Worm (Caenorhabditis elegans) whole organism, young adult: ENCODE data around the gene ugt-67.

ENCODE experiments used
- B0261.1 ChIP-seq: sonication (generic microtip); optimal IDR thresholded peaks from 2 replicates; lab custom pipeline; 2016; ENCODE audit warnings: mild to moderate bottlenecking, missing genetic modification characterization, moderate library complexity, missing compliant biosample characterization
- B0336.3 ChIP-seq: fragments of 200-800 bp; sonication (Bioruptor generic); IDR thresholded peaks from 2 replicates; pipeline ENCODE4 v1.3.6; 2022; ENCODE audit warnings: missing genetic modification characterization, missing compliant biosample characterization
- C06A6.2 ChIP-seq: fragments of 200-800 bp; sonication (Bioruptor generic); conservative IDR thresholded peaks from 2 replicates; pipeline ENCODE4 v1.3.6; 2022; ENCODE audit warnings: missing genetic modification characterization, missing compliant biosample characterization
- C17E4.6 ChIP-seq: fragments of 200-800 bp; sonication (Bioruptor generic); IDR thresholded peaks from 2 replicates; pipeline ENCODE4 v1.3.6; 2022; ENCODE audit warnings: missing genetic modification reagents, missing genetic modification characterization, missing compliant biosample characterization
- D2030.7 ChIP-seq: fragments of 200-800 bp; sonication (Bioruptor generic); IDR thresholded peaks from 2 replicates; pipeline ENCODE4 v1.3.6; 2022; ENCODE audit warnings: missing genetic modification reagents, missing genetic modification characterization, missing compliant biosample characterization
- F10E7.11 ChIP-seq: sonication (generic microtip); optimal IDR thresholded peaks from 2 replicates; lab custom pipeline; 2017; ENCODE audit warnings: mild to moderate bottlenecking, missing genetic modification characterization, moderate library complexity, missing compliant biosample characterization
- F23B12.7 ChIP-seq: sonication (generic microtip); optimal IDR thresholded peaks from 2 replicates; lab custom pipeline; 2017; ENCODE audit warnings: missing genetic modification characterization, mild to moderate bottlenecking, missing compliant biosample characterization, antibody characterized with exemption, moderate library complexity; ENCODE audit not compliant: insufficient read depth
- F52B5.7 ChIP-seq: sonication (generic microtip); optimal IDR thresholded peaks from 2 replicates; lab custom pipeline; 2016; ENCODE audit warnings: mild to moderate bottlenecking, missing genetic modification characterization, missing compliant biosample characterization
- Y56A3A.18 ChIP-seq: fragments of 200-800 bp; sonication (Bioruptor generic); IDR thresholded peaks from 2 replicates; pipeline ENCODE4 v1.3.6; 2022; ENCODE audit warnings: missing genetic modification reagents, missing genetic modification characterization, missing compliant biosample characterization
- Y95B8A.8 ChIP-seq: fragments of 200-800 bp; sonication (Bioruptor generic); IDR thresholded peaks from 2 replicates; pipeline ENCODE4 v1.3.6; 2022; ENCODE audit warnings: missing genetic modification reagents, missing genetic modification characterization, missing compliant biosample characterization
- ama-1 ChIP-seq, 3 experiments: fragments of 150-350 bp in 1 of 3; sonication (generic microtip) in 2 of 3; optimal IDR thresholded peaks; 2 replicates each; lab custom pipeline; 2014 to 2018; ENCODE audit warnings: missing biosample characterization in 2 of 3, missing genetic modification characterization in 2 of 3, missing genetic modification reagents in 2 of 3
- aptf-2 ChIP-seq: fragments of 200-800 bp; sonication (Bioruptor generic); conservative IDR thresholded peaks from 2 replicates; pipeline ENCODE4 v1.3.6; 2022; ENCODE audit warnings: missing genetic modification reagents, missing genetic modification characterization, missing compliant biosample characterization
- bed-1 ChIP-seq: fragments of 200-800 bp; sonication (Bioruptor generic); IDR thresholded peaks from 2 replicates; pipeline ENCODE4 v1.3.6; 2022; ENCODE audit warnings: missing genetic modification reagents, missing genetic modification characterization, missing compliant biosample characterization
- bed-2 ChIP-seq: fragments of 200-800 bp; sonication (Bioruptor generic); IDR thresholded peaks from 2 replicates; pipeline ENCODE4 v1.3.6; 2022; ENCODE audit warnings: missing genetic modification reagents, missing genetic modification characterization, missing compliant biosample characterization
- ccch-3 ChIP-seq: fragments of 200-800 bp; sonication (Bioruptor generic); optimal IDR thresholded peaks from 2 replicates; lab custom pipeline; 2018; ENCODE audit warnings: mild to moderate bottlenecking, missing genetic modification characterization, missing compliant biosample characterization
- ceh-40 ChIP-seq: fragments of 200-800 bp; sonication (Bioruptor generic); IDR thresholded peaks from 2 replicates; pipeline ENCODE4 v1.3.6; 2022; ENCODE audit warnings: missing genetic modification characterization, missing compliant biosample characterization
- ceh-58 ChIP-seq: fragments of 200-800 bp; sonication (Bioruptor generic); IDR thresholded peaks from 2 replicates; pipeline ENCODE4 v1.3.6; 2022; ENCODE audit warnings: missing genetic modification characterization, missing compliant biosample characterization
- ceh-91 ChIP-seq: fragments of 200-800 bp; sonication (Bioruptor generic); IDR thresholded peaks from 2 replicates; pipeline ENCODE4 v1.3.6; 2022; ENCODE audit warnings: missing genetic modification reagents, missing genetic modification characterization, missing compliant biosample characterization
- chd-7 ChIP-seq: sonication (generic microtip); optimal IDR thresholded peaks from 2 replicates; lab custom pipeline; 2016; ENCODE audit warnings: mild to moderate bottlenecking, missing genetic modification characterization, moderate library complexity, missing compliant biosample characterization
- dox-1 ChIP-seq: fragments of 200-800 bp; sonication (Bioruptor generic); IDR thresholded peaks from 2 replicates; pipeline ENCODE4 v1.3.6; 2022; ENCODE audit warnings: missing genetic modification reagents, missing genetic modification characterization, missing compliant biosample characterization
- efl-1 ChIP-seq: fragments of 150-350 bp; optimal IDR thresholded peaks from 2 replicates; lab custom pipeline; 2014; ENCODE audit warnings: missing biosample characterization, missing genetic modification reagents, missing genetic modification characterization
- egl-18 ChIP-seq: fragments of 200-800 bp; sonication (Bioruptor generic); IDR thresholded peaks from 2 replicates; pipeline ENCODE4 v1.3.6; 2022; ENCODE audit warnings: missing genetic modification reagents, missing genetic modification characterization, missing compliant biosample characterization
- ets-4 ChIP-seq: fragments of 200-800 bp; sonication (Bioruptor generic); optimal IDR thresholded peaks from 2 replicates; lab custom pipeline; 2018; ENCODE audit warnings: mild to moderate bottlenecking, missing genetic modification characterization, missing compliant biosample characterization
- hlh-12 ChIP-seq: sonication (generic microtip); optimal IDR thresholded peaks from 2 replicates; lab custom pipeline; 2016; ENCODE audit warnings: missing genetic modification characterization, missing compliant biosample characterization
- hmg-1.2 ChIP-seq: fragments of 200-800 bp; sonication (Bioruptor generic); IDR thresholded peaks from 2 replicates; pipeline ENCODE4 v1.3.6; 2022; ENCODE audit warnings: missing genetic modification reagents, missing genetic modification characterization, missing compliant biosample characterization
- hrde-1 ChIP-seq: sonication (generic microtip); optimal IDR thresholded peaks from 2 replicates; lab custom pipeline; 2016; ENCODE audit warnings: missing genetic modification characterization, mild to moderate bottlenecking, missing compliant biosample characterization, moderate library complexity, missing genotype, missing genetic modification reagents, borderline replicate concordance
- hsf-1 ChIP-seq: fragments of 200-800 bp; sonication (Bioruptor generic); IDR thresholded peaks from 2 replicates; pipeline ENCODE4 v1.3.6; 2022; ENCODE audit warnings: missing genetic modification reagents, missing genetic modification characterization, missing compliant biosample characterization
- lin-26 ChIP-seq: fragments of 200-800 bp; sonication (Bioruptor generic); IDR thresholded peaks from 2 replicates; pipeline ENCODE4 v1.3.6; 2022; ENCODE audit warnings: missing genetic modification reagents, missing genetic modification characterization, missing compliant biosample characterization
- lir-1 ChIP-seq: fragments of 200-800 bp; sonication (Bioruptor generic); conservative IDR thresholded peaks from 2 replicates; pipeline ENCODE4 v1.3.6; 2022; ENCODE audit warnings: missing genetic modification reagents, missing genetic modification characterization, missing compliant biosample characterization
- lsy-27 ChIP-seq: sonication (generic microtip); optimal IDR thresholded peaks from 2 replicates; lab custom pipeline; 2017; ENCODE audit warnings: missing genetic modification characterization, mild to moderate bottlenecking, missing compliant biosample characterization, antibody characterized with exemption, missing genotype, borderline replicate concordance; ENCODE audit not compliant: insufficient read depth
- mcd-1 ChIP-seq: fragments of 200-800 bp; sonication (Bioruptor generic); IDR thresholded peaks from 2 replicates; pipeline ENCODE4 v1.3.6; 2022; ENCODE audit warnings: missing genetic modification reagents, missing genetic modification characterization, missing compliant biosample characterization
- mes-4 ChIP-seq: sonication (generic microtip); optimal IDR thresholded peaks from 2 replicates; lab custom pipeline; 2016; ENCODE audit warnings: missing genotype, missing genetic modification characterization, missing compliant biosample characterization
- nhr-90 ChIP-seq: sonication (generic microtip); optimal IDR thresholded peaks from 2 replicates; lab custom pipeline; 2016; ENCODE audit warnings: missing genotype, mild to moderate bottlenecking, missing genetic modification characterization, missing compliant biosample characterization
- rcor-1 ChIP-seq: fragments of 200-800 bp; sonication (Bioruptor generic); IDR thresholded peaks from 2 replicates; pipeline ENCODE4 v1.3.6; 2022; ENCODE audit warnings: missing genetic modification reagents, missing genetic modification characterization, missing compliant biosample characterization
- sdz-38 ChIP-seq: sonication (generic microtip); optimal IDR thresholded peaks from 2 replicates; lab custom pipeline; 2016; ENCODE audit warnings: missing genotype, missing genetic modification characterization, missing compliant biosample characterization
- snpc-1.1 ChIP-seq: sonication (generic microtip); optimal IDR thresholded peaks from 2 replicates; lab custom pipeline; 2017; ENCODE audit warnings: missing genetic modification characterization, mild to moderate bottlenecking, missing compliant biosample characterization, antibody characterized with exemption, moderate library complexity, missing genotype, missing genetic modification reagents; ENCODE audit not compliant: insufficient read depth
- tbp1 ChIP-seq: fragments of 200-800 bp; sonication (Bioruptor generic); optimal IDR thresholded peaks from 2 replicates; lab custom pipeline; 2018; ENCODE audit warnings: mild to moderate bottlenecking, missing genetic modification characterization, missing compliant biosample characterization
- unc-62 ChIP-seq: fragments of 150-350 bp; optimal IDR thresholded peaks from 2 replicates; lab custom pipeline; 2014; ENCODE audit warnings: missing biosample characterization, missing genetic modification reagents, missing genetic modification characterization
- zfh-2 ChIP-seq: fragments of 200-800 bp; sonication (Bioruptor generic); conservative IDR thresholded peaks from 2 replicates; pipeline ENCODE4 v1.3.6; 2022; ENCODE audit warnings: missing genetic modification reagents, missing genetic modification characterization, missing compliant biosample characterization
- ztf-3 ChIP-seq: fragments of 200-800 bp; sonication (Bioruptor generic); optimal IDR thresholded peaks from 2 replicates; lab custom pipeline; 2018; ENCODE audit warnings: mild to moderate bottlenecking, missing genetic modification characterization, missing compliant biosample characterization
- ztf-6 ChIP-seq: fragments of 200-800 bp; sonication (Bioruptor generic); IDR thresholded peaks from 2 replicates; pipeline ENCODE4 v1.3.6; 2022; ENCODE audit warnings: missing genetic modification reagents, missing genetic modification characterization, missing compliant biosample characterization

ugt-67 gene

ce11 chrV:4935096-4935495 lies 33.9 kb downstream of the ugt-67 start:
- TF ChIP-seq F52B5.7 (tag; lab: Kevin White, UChicago) (no peak), hlh-12 (no peak), tbp1 (GFP tag; lab: Kevin White, UChicago) (no peak), Y56A3A.18 (GFP tag; lab: Robert Waterston, UW) (no peak), ama-1 (optimal IDR thresholded peaks at IDR 0.05; lab: Kevin White, UChicago) (no peak), ama-1 (GFP tag; optimal IDR thresholded peaks at IDR 0.05; lab: Kevin White, UChicago) (no peak), ccch-3 (no peak)

- TF ChIP-seq egl-18 (no peak), ceh-91 (GFP tag; lab: Robert Waterston, UW) (no peak), snpc-1.1 (tag; lab: Kevin White, UChicago) (no peak), lin-26 (GFP tag; lab: Robert Waterston, UW) (no peak), dox-1 (GFP tag; lab: Robert Waterston, UW) (no peak), rcor-1 (no peak), ztf-3 (GFP tag; lab: Kevin White, UChicago) (no peak), bed-2 (GFP tag; lab: Robert Waterston, UW) (no peak), C06A6.2 (no peak), unc-62 (GFP tag; lab: Kevin White, UChicago) (no peak), aptf-2 (no peak), ets-4 (GFP tag; lab: Kevin White, UChicago) (no peak), Y56A3A.18 (GFP tag; lab: Robert Waterston, UW) (no peak), efl-1 (GFP tag; lab: Kevin White, UChicago) (no peak), ztf-6 (GFP tag; lab: Robert Waterston, UW) (no peak)
Measured at ce11 chrV:4937337-4937736, 36.2 kb downstream of the ugt-67 start.

DNA sequence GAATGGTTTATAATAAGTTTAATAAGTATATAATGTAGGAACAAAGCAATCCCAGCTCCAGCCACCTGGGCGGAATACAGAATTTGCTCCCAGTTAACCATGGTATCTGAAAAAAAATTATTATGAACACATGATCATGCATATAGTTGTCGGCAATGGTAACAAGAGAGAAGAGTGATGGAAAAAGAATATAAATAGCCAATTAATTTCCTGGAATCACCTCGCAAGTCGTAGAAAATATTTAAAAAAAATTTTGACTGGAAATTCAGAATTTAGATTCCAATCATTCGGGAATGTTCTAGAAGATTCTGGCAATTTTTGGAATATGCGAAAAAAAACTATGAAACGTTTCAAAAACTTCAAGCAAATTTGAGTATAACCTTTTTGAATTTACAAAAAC lies 43.0 kb downstream of the ugt-67 start, which contains the start of gene str-211:
TSS of gene str-211 (minus strand) at position 101 of the 400 bp plus-strand sequence.
- TF ChIP-seq rcor-1 (no peak), chd-7 (tag; lab: Kevin White, UChicago) (no peak), mcd-1 (GFP tag; lab: Robert Waterston, UW) (no peak), hmg-1.2 (GFP tag; lab: Robert Waterston, UW) (no peak), ccch-3 (no peak), bed-1 (GFP tag; lab: Robert Waterston, UW) (no peak), ceh-58 (GFP tag; lab: Robert Waterston, UW) (no peak), hsf-1 (GFP tag; lab: Robert Waterston, UW) (no peak), C17E4.6 (GFP tag; lab: Robert Waterston, UW) (no peak), mes-4 (tag; lab: Kevin White, UChicago) (no peak), ceh-40 (GFP tag; lab: Robert Waterston, UW) (no peak), lsy-27 (no peak), B0261.1 (tag; lab: Kevin White, UChicago) (no peak)

ce11 chrV:4948635-4949034 lies 47.5 kb downstream of the ugt-67 start, which contains the start of gene str-209:
TSS of gene str-209 (plus strand) at chrV:4948935.
- no peak for TF ChIP-seq Y95B8A.8 (GFP tag; lab: Robert Waterston, UW)
- no peak for TF ChIP-seq mcd-1 (GFP tag; lab: Robert Waterston, UW)
- TF ChIP-seq sdz-38 (tag; lab: Kevin White, UChicago): no peak
- no peak for TF ChIP-seq lir-1
- TF ChIP-seq D2030.7 (GFP tag; lab: Robert Waterston, UW): no peak
- TF ChIP-seq F10E7.11 (tag; lab: Kevin White, UChicago): no peak
- TF ChIP-seq hrde-1 (tag; lab: Kevin White, UChicago): no peak
- TF ChIP-seq Y56A3A.18 (GFP tag; lab: Robert Waterston, UW): no peak
- no peak for TF ChIP-seq B0336.3
- no peak for TF ChIP-seq zfh-2 (GFP tag; lab: Robert Waterston, UW)
- no peak for TF ChIP-seq egl-18
- no peak for TF ChIP-seq nhr-90
- TF ChIP-seq B0261.1 (tag; lab: Kevin White, UChicago): no peak
- TF ChIP-seq F23B12.7: no peak
